Worm (Caenorhabditis elegans) whole organism, L3 larva: ENCODE measurements around the gene F35A5.1.

Source experiments
- ZK546.5 ChIP-seq: sonication (generic microtip); optimal IDR thresholded peaks from 2 replicates; lab custom pipeline; 2017; ENCODE audit warnings: missing biosample characterization, missing genetic modification characterization
- ceh-16 ChIP-seq: sonication (generic microtip); optimal IDR thresholded peaks from 2 replicates; lab custom pipeline; 2017; ENCODE audit warnings: missing biosample characterization, missing genetic modification characterization
- egl-27 ChIP-seq: sonication (generic microtip); optimal IDR thresholded peaks from 4 replicates; lab custom pipeline; 2017; ENCODE audit warnings: missing biosample characterization, missing genetic modification reagents, missing genetic modification characterization
- elt-1 ChIP-seq: fragments of 150-350 bp; optimal IDR thresholded peaks from 2 replicates; lab custom pipeline; 2014; ENCODE audit warnings: missing biosample characterization, missing genetic modification characterization
- elt-2 ChIP-seq: sonication (generic microtip); optimal IDR thresholded peaks from 2 replicates; lab custom pipeline; 2016; ENCODE audit warnings: missing genetic modification reagents, mild to moderate bottlenecking, missing genetic modification characterization, missing compliant biosample characterization
- elt-3 ChIP-seq, 3 experiments: fragments of 150-350 bp in 1 of 3; sonication (generic microtip) in 2 of 3; optimal IDR thresholded peaks; 2 replicates in 2 of 3; 4 replicates in 1 of 3; lab custom pipeline; 2014 to 2017; ENCODE audit warnings: missing biosample characterization in 3 of 3, missing genetic modification characterization in 3 of 3
- fkh-10 ChIP-seq: sonication (generic microtip); optimal IDR thresholded peaks from 2 replicates; lab custom pipeline; 2017; ENCODE audit warnings: missing biosample characterization, missing genetic modification reagents, missing genetic modification characterization
- fos-1 ChIP-seq: fragments of 150-350 bp; optimal IDR thresholded peaks from 2 replicates; lab custom pipeline; 2014; ENCODE audit warnings: missing biosample characterization, missing genetic modification characterization
- hmg-11 ChIP-seq: sonication (generic microtip); optimal IDR thresholded peaks from 2 replicates; lab custom pipeline; 2016; ENCODE audit warnings: missing genetic modification characterization, missing compliant biosample characterization
- jun-1 ChIP-seq: fragments of 150-350 bp; optimal IDR thresholded peaks from 2 replicates; lab custom pipeline; 2014; ENCODE audit warnings: missing biosample characterization, missing genetic modification reagents, missing genetic modification characterization
- lin-15B ChIP-seq: fragments of 150-350 bp; optimal IDR thresholded peaks from 2 replicates; lab custom pipeline; 2014; ENCODE audit warnings: missing biosample characterization, missing genetic modification characterization
- lin-39 ChIP-seq: fragments of 150-350 bp; optimal IDR thresholded peaks from 2 replicates; lab custom pipeline; 2018; ENCODE audit warnings: missing biosample characterization, missing genetic modification reagents, missing genetic modification characterization
- lsy-12 ChIP-seq: sonication (generic microtip); optimal IDR thresholded peaks from 2 replicates; lab custom pipeline; 2016; ENCODE audit warnings: mild to moderate bottlenecking, missing genetic modification characterization, missing compliant biosample characterization
- mml-1 ChIP-seq: fragments of 150-350 bp; sonication (generic microtip); optimal IDR thresholded peaks from 3 replicates; lab custom pipeline; 2014; ENCODE audit warnings: missing biosample characterization, missing genetic modification characterization
- nfya-1 ChIP-seq: sonication (generic microtip); optimal IDR thresholded peaks from 2 replicates; lab custom pipeline; 2017; ENCODE audit warnings: missing genetic modification characterization, mild to moderate bottlenecking, missing compliant biosample characterization, antibody characterized with exemption, moderate library complexity; ENCODE audit not compliant: insufficient read depth
- nhr-11 ChIP-seq: fragments of 150-350 bp; optimal IDR thresholded peaks from 2 replicates; lab custom pipeline; 2014; ENCODE audit warnings: missing biosample characterization, missing genetic modification characterization
- nhr-12 ChIP-seq: fragments of 150-350 bp; optimal IDR thresholded peaks from 2 replicates; lab custom pipeline; 2014; ENCODE audit warnings: missing biosample characterization, missing genetic modification characterization
- nhr-237 ChIP-seq: fragments of 150-350 bp; optimal IDR thresholded peaks from 2 replicates; lab custom pipeline; 2014; ENCODE audit warnings: missing biosample characterization, missing genetic modification characterization
- nhr-25 ChIP-seq: sonication (generic microtip); optimal IDR thresholded peaks from 2 replicates; lab custom pipeline; 2017; ENCODE audit warnings: missing biosample characterization, missing genetic modification characterization
- nhr-28 ChIP-seq: fragments of 150-350 bp; optimal IDR thresholded peaks from 2 replicates; lab custom pipeline; 2014; ENCODE audit warnings: missing biosample characterization, missing genetic modification characterization
- nhr-43 ChIP-seq: sonication (generic microtip); optimal IDR thresholded peaks from 2 replicates; lab custom pipeline; 2016; ENCODE audit warnings: mild to moderate bottlenecking, missing genetic modification characterization, missing compliant biosample characterization; ENCODE audit not compliant: poor library complexity, severe bottlenecking
- pha-4 ChIP-seq: fragments of 150-350 bp; optimal IDR thresholded peaks from 2 replicates; lab custom pipeline; 2014; ENCODE audit warnings: missing biosample characterization, missing genetic modification reagents, missing genetic modification characterization
- pqm-1 ChIP-seq: fragments of 150-350 bp; optimal IDR thresholded peaks from 2 replicates; lab custom pipeline; 2017; ENCODE audit warnings: missing biosample characterization, missing genetic modification characterization, inconsistent platforms
- sea-2 ChIP-seq: fragments of 150-350 bp; sonication (generic microtip); optimal IDR thresholded peaks from 4 replicates; lab custom pipeline; 2014; ENCODE audit warnings: missing biosample characterization, missing genetic modification reagents, missing genetic modification characterization
- skn-1 ChIP-seq: fragments of 150-350 bp; optimal IDR thresholded peaks from 2 replicates; lab custom pipeline; 2014; ENCODE audit warnings: missing biosample characterization, missing genetic modification characterization
- snpc-4 ChIP-seq: fragments of 150-350 bp; optimal IDR thresholded peaks from 2 replicates; lab custom pipeline; 2014; ENCODE audit warnings: missing biosample characterization, missing genetic modification characterization
- unc-39 ChIP-seq: sonication (generic microtip); optimal IDR thresholded peaks from 4 replicates; lab custom pipeline; 2017; ENCODE audit warnings: missing biosample characterization, missing genetic modification characterization
- unc-62 ChIP-seq: fragments of 150-350 bp; sonication (generic microtip); optimal IDR thresholded peaks from 4 replicates; lab custom pipeline; 2014; ENCODE audit warnings: missing biosample characterization, missing genetic modification reagents, missing genetic modification characterization
- zag-1 ChIP-seq: fragments of 150-350 bp; optimal IDR thresholded peaks from 2 replicates; lab custom pipeline; 2014; ENCODE audit warnings: missing biosample characterization, missing genetic modification characterization
- ztf-11 ChIP-seq: fragments of 150-350 bp; optimal IDR thresholded peaks from 2 replicates; lab custom pipeline; 2014; ENCODE audit warnings: missing biosample characterization, missing genetic modification characterization

Gene F35A5.1

ce11 chrX:3826172-3826571 lies 18.9 kb downstream of the F35A5.1 start:
- TF ChIP-seq nhr-28 (tag; lab: Kevin White, UChicago) = no peak
- peak; percentile 94 for TF ChIP-seq pha-4 (tag; lab: Kevin White, UChicago)
- no peak for TF ChIP-seq elt-1 (tag; lab: Kevin White, UChicago)
- peak; percentile 44 for TF ChIP-seq elt-2
- TF ChIP-seq lsy-12 = no peak
- no peak for TF ChIP-seq nhr-11 (tag; lab: Kevin White, UChicago)
- no peak for TF ChIP-seq nhr-12
- no peak for TF ChIP-seq snpc-4
- TF ChIP-seq fkh-10 = no peak
- no peak for TF ChIP-seq nhr-237 (tag; lab: Kevin White, UChicago)
- peak; percentile 9 for TF ChIP-seq nfya-1

- TF ChIP-seq egl-27 (tag; lab: Kevin White, UChicago) (no peak), ztf-11 (tag; lab: Kevin White, UChicago) (no peak), nhr-11 (tag; lab: Kevin White, UChicago) (no peak), sea-2 (GFP tag; lab: Kevin White, UChicago) (no peak), pqm-1 (tag; lab: Kevin White, UChicago) (no peak), zag-1 (tag; lab: Kevin White, UChicago) (no peak), unc-39 (tag; lab: Kevin White, UChicago) (no peak), snpc-4 (no peak), elt-3 (tag; optimal IDR thresholded peaks at IDR 0.05; lab: Kevin White, UChicago) (no peak), nhr-12 (no peak), lsy-12 (no peak), lin-15B (no peak)
- TF ChIP-seq, all 47 proteins: peak for 0
Observed at ce11 chrX:3826863-3827262, 19.6 kb downstream of the F35A5.1 start, which contains the start of gene fkh-9. Gene fkh-9 (minus strand): TSS chrX:3826963.

ce11 chrX:3827311-3827710 lies 20.0 kb downstream of the F35A5.1 start:
- TF ChIP-seq nhr-43 (tag; lab: Kevin White, UChicago) = no peak
- peak; percentile 23 for TF ChIP-seq hmg-11 (tag; lab: Kevin White, UChicago)
- TF ChIP-seq fkh-10 = peak; percentile 59

- TF ChIP-seq hmg-11 (tag; lab: Kevin White, UChicago) (no peak), lin-39 (peak; percentile 33)
Observed at ce11 chrX:3828598-3829204, 21.4 kb downstream of the F35A5.1 start.

- TF ChIP-seq fos-1 = no peak
- no peak for TF ChIP-seq hmg-11 (tag; lab: Kevin White, UChicago)
- TF ChIP-seq egl-27 (tag; lab: Kevin White, UChicago) = peak; percentile 37
- peak; percentile 98 for TF ChIP-seq pqm-1 (tag; lab: Kevin White, UChicago)
- no peak for TF ChIP-seq zag-1 (tag; lab: Kevin White, UChicago)
- no peak for TF ChIP-seq lin-15B
- no peak for TF ChIP-seq elt-3 (tag; optimal IDR thresholded peaks at IDR 0.05; lab: Kevin White, UChicago)
- TF ChIP-seq nhr-25 (tag; lab: Kevin White, UChicago) = no peak
- no peak for TF ChIP-seq unc-62 (GFP tag; lab: Kevin White, UChicago)
- peak; percentile 81 for TF ChIP-seq jun-1 (tag; lab: Kevin White, UChicago)
- peak; percentile 83 for TF ChIP-seq pha-4 (tag; lab: Kevin White, UChicago)
- TF ChIP-seq elt-2 = peak; percentile 98
- no peak for TF ChIP-seq ZK546.5 (tag; lab: Kevin White, UChicago)
- peak; percentile 39 for TF ChIP-seq skn-1 (tag; lab: Kevin White, UChicago)
- TF ChIP-seq ceh-16 = no peak
- TF ChIP-seq nhr-11 (tag; lab: Kevin White, UChicago) = no peak
- no peak for TF ChIP-seq mml-1 (tag; lab: Kevin White, UChicago)
Observed at ce11 chrX:3829605-3830004, 22.3 kb downstream of the F35A5.1 start.

ce11 chrX:3830872-3831271 lies 23.6 kb downstream of the F35A5.1 start:
- peak; percentile 14 for TF ChIP-seq elt-2
- peak; percentile 45 for TF ChIP-seq pha-4 (tag; lab: Kevin White, UChicago)
- no peak for TF ChIP-seq nhr-237 (tag; lab: Kevin White, UChicago)
